Worm (Caenorhabditis elegans): ENCODE results near the gene srd-5.

- TF ChIP-seq ama-1 (optimal IDR thresholded peaks at IDR 0.05), result no peak
- no peak for TF ChIP-seq fkh-10 (GFP tag; optimal IDR thresholded peaks at IDR 0.05)
- TF ChIP-seq ceh-82 (tag; optimal IDR thresholded peaks at IDR 0.05), result no peak
- TF ChIP-seq nhr-77 (tag; optimal IDR thresholded peaks at IDR 0.05), result no peak
Measured at ce11 chrIV:5703443-5703842, 29.1 kb upstream of the srd-5 start, which contains the start of the genes C55C3.73 and perm-5.
